Worm (Caenorhabditis elegans): ENCODE measurements around the gene str-37.

str-37 gene

ce11 chrV:13313045-13313623 is 14.4 kb upstream of the str-37 start, which contains the start of gene C50B6.3 (continued):
- no peak for TF ChIP-seq F57C9.4 (tag; optimal IDR thresholded peaks at IDR 0.05)
- TF ChIP-seq atf-7 (tag; optimal IDR thresholded peaks at IDR 0.05): no peak
- peak; percentile 11 for TF ChIP-seq efl-1 (GFP tag; optimal IDR thresholded peaks at IDR 0.05)
- TF ChIP-seq nhr-120 (GFP tag; IDR thresholded peaks at IDR 0.05): no peak
- peak in 1 of 2 experiments; percentile 14 for TF ChIP-seq rec-8 (tag; optimal IDR thresholded peaks at IDR 0.05)
- TF ChIP-seq aptf-3 (GFP tag; IDR thresholded peaks at IDR 0.05): no peak
- no peak for TF ChIP-seq hmg-20 (GFP tag; IDR thresholded peaks at IDR 0.05)
- no peak for TF ChIP-seq lir-1 (GFP tag; conservative IDR thresholded peaks at IDR 0.05)
- TF ChIP-seq hlh-26 (GFP tag; conservative IDR thresholded peaks at IDR 0.05): no peak
- TF ChIP-seq madf-6 (GFP tag; IDR thresholded peaks at IDR 0.05): peak; percentile 82
- TF ChIP-seq ceh-27 (GFP tag; optimal IDR thresholded peaks at IDR 0.05): peak; percentile 82
- TF ChIP-seq lsy-27 (tag; optimal IDR thresholded peaks at IDR 0.05; ENCODE audit: borderline replicate concordance, insufficient read depth): no peak
- peak; percentile 99 for TF ChIP-seq attf-3 (GFP tag; conservative IDR thresholded peaks at IDR 0.05)
- TF ChIP-seq ztf-28 (GFP tag; IDR thresholded peaks at IDR 0.05): 0 out of 2 replicates have a peak, but pooled peaks have one; percentile 35
- TF ChIP-seq ceh-58 (GFP tag; IDR thresholded peaks at IDR 0.05): no peak
- TF ChIP-seq ztf-26 (tag; optimal IDR thresholded peaks at IDR 0.05): no peak
- no peak; the same call in 1 of the 2 replicates for TF ChIP-seq Y53G8AR.9 (GFP tag; conservative IDR thresholded peaks at IDR 0.05)
- TF ChIP-seq cebp-2 (GFP tag; IDR thresholded peaks at IDR 0.05): no peak
- TF ChIP-seq pbrm-1 (GFP tag; IDR thresholded peaks at IDR 0.05): no peak
- no peak for TF ChIP-seq pha-4 (tag; optimal IDR thresholded peaks at IDR 0.05)
- no peak for TF ChIP-seq unc-62 (GFP tag; optimal IDR thresholded peaks at IDR 0.05)
- peak; percentile 41 for TF ChIP-seq attf-5 (GFP tag; optimal IDR thresholded peaks at IDR 0.05)
- TF ChIP-seq egrh-3 (GFP tag; IDR thresholded peaks at IDR 0.05): no peak
- no peak for TF ChIP-seq him-1 (tag; optimal IDR thresholded peaks at IDR 0.05)
- no peak for TF ChIP-seq lag-1 (GFP tag; IDR thresholded peaks at IDR 0.05)
- TF ChIP-seq Y53F4B.3 (GFP tag; IDR thresholded peaks at IDR 0.05): no peak
- no peak for TF ChIP-seq cebp-1 (GFP tag; IDR thresholded peaks at IDR 0.05)
- TF ChIP-seq cebp-1 (tag; optimal IDR thresholded peaks at IDR 0.05): no peak
- TF ChIP-seq sea-2 (GFP tag; IDR thresholded peaks at IDR 0.05): no peak
- TF ChIP-seq somi-1 (GFP tag; optimal IDR thresholded peaks at IDR 0.05): no peak
- TF ChIP-seq lin-54 (GFP tag; optimal IDR thresholded peaks at IDR 0.05): peak; percentile 71
- TF ChIP-seq ztf-25 (GFP tag; IDR thresholded peaks at IDR 0.05): no peak
- no peak for TF ChIP-seq repo-1 (tag; optimal IDR thresholded peaks at IDR 0.05)
- peak; percentile 44 for TF ChIP-seq K12H6.12 (tag; optimal IDR thresholded peaks at IDR 0.05)
- TF ChIP-seq athp-1 (tag; optimal IDR thresholded peaks at IDR 0.05): peak; percentile 30
- TF ChIP-seq F39B2.1 (GFP tag; IDR thresholded peaks at IDR 0.05): no peak
- TF ChIP-seq zfh-2 (GFP tag; conservative IDR thresholded peaks at IDR 0.05): no peak
- TF ChIP-seq ceh-100 (GFP tag; IDR thresholded peaks at IDR 0.05): no peak
- no peak for TF ChIP-seq bed-1 (GFP tag; IDR thresholded peaks at IDR 0.05)
- no peak for TF ChIP-seq gei-17 (GFP tag; optimal IDR thresholded peaks at IDR 0.05)
- TF ChIP-seq chd-7 (tag; optimal IDR thresholded peaks at IDR 0.05): no peak
- TF ChIP-seq xnd-1 (tag; optimal IDR thresholded peaks at IDR 0.05): no peak
- TF ChIP-seq mcd-1 (GFP tag; IDR thresholded peaks at IDR 0.05): peak; percentile 59; the same call in 1 of the 2 replicates
- no peak for TF ChIP-seq ztf-6 (GFP tag; IDR thresholded peaks at IDR 0.05)
- TF ChIP-seq ceh-40 (GFP tag; IDR thresholded peaks at IDR 0.05): no peak
- TF ChIP-seq F22D6.2 (tag; optimal IDR thresholded peaks at IDR 0.05): no peak
- no peak for TF ChIP-seq hrde-1 (tag; optimal IDR thresholded peaks at IDR 0.05; ENCODE audit: borderline replicate concordance)
- no peak for TF ChIP-seq tbx-9 (tag; optimal IDR thresholded peaks at IDR 0.05; ENCODE audit: borderline replicate concordance)
- TF ChIP-seq lsl-1 (GFP tag; optimal IDR thresholded peaks at IDR 0.05): peak; percentile 70
